Fruit fly (Drosophila melanogaster) whole organism, embryonic: ENCODE results near the gene Pits.

Experiments used
- Abd-B ChIP-seq: fragments of 200-800 bp; sonication (Bioruptor generic); optimal IDR thresholded peaks from 2 replicates; lab custom pipeline; 2018; ENCODE audit warnings: missing biosample characterization, mild to moderate bottlenecking, missing genetic modification characterization, moderate library complexity
- Antp ChIP-seq: fragments of 200-800 bp; sonication (Bioruptor generic); optimal IDR thresholded peaks from 3 replicates; lab custom pipeline; 2016; ENCODE audit warnings: missing biosample characterization, missing genetic modification characterization
- Atf-2 ChIP-seq: fragments of 200-800 bp; sonication (Bioruptor generic); optimal IDR thresholded peaks from 2 replicates; lab custom pipeline; 2016; ENCODE audit warnings: missing biosample characterization, missing genetic modification characterization
- CG12071 ChIP-seq: fragments of 200-800 bp; sonication (Bioruptor generic); optimal IDR thresholded peaks from 3 replicates; lab custom pipeline; 2018; ENCODE audit warnings: missing biosample characterization, mild to moderate bottlenecking, missing genetic modification characterization
- CG14441 ChIP-seq: fragments of 200-800 bp; sonication (Bioruptor generic); IDR thresholded peaks from 2 replicates; pipeline ENCODE4 v1.3.6; 2022; ENCODE audit warnings: missing biosample characterization, missing genetic modification characterization
- CG16813 ChIP-seq: fragments of 200-800 bp; sonication (Bioruptor generic); IDR thresholded peaks from 3 replicates; pipeline ENCODE4 v1.3.6; 2022; ENCODE audit warnings: missing biosample characterization, missing genetic modification characterization; ENCODE audit not compliant: partially characterized antibody
- CG17328 ChIP-seq: fragments of 200-800 bp; sonication (Bioruptor generic); IDR thresholded peaks from 2 replicates; pipeline ENCODE4 v1.3.6; 2022; ENCODE audit warnings: missing biosample characterization, missing genetic modification characterization
- CG18476 ChIP-seq: fragments of 200-800 bp; sonication (Bioruptor generic); optimal IDR thresholded peaks from 2 replicates; lab custom pipeline; 2016; ENCODE audit warnings: missing biosample characterization, mild to moderate bottlenecking, missing genetic modification characterization
- CG18619 ChIP-seq: fragments of 200-800 bp; sonication (Bioruptor generic); optimal IDR thresholded peaks from 3 replicates; lab custom pipeline; 2017; ENCODE audit warnings: missing biosample characterization, mild to moderate bottlenecking, missing genetic modification characterization
- CG2199 ChIP-seq: fragments of 200-800 bp; sonication (Bioruptor generic); IDR thresholded peaks from 3 replicates; pipeline ENCODE4 v1.3.6; 2022; ENCODE audit warnings: missing biosample characterization, missing genetic modification characterization
- CG32772 ChIP-seq: fragments of 200-800 bp; sonication (Bioruptor generic); IDR thresholded peaks from 2 replicates; pipeline ENCODE4 v1.3.6; 2022; ENCODE audit warnings: missing biosample characterization, missing genetic modification characterization
- CG33213 ChIP-seq: fragments of 200-800 bp; sonication (Bioruptor generic); optimal IDR thresholded peaks from 3 replicates; lab custom pipeline; 2016; ENCODE audit warnings: missing biosample characterization, missing genetic modification characterization
- CG43689 ChIP-seq: fragments of 200-800 bp; sonication (Bioruptor generic); IDR thresholded peaks from 2 replicates; pipeline ENCODE4 v1.3.6; 2022; ENCODE audit warnings: missing biosample characterization, missing genetic modification characterization
- CG4424 ChIP-seq: fragments of 200-800 bp; sonication (Bioruptor generic); optimal IDR thresholded peaks from 3 replicates; lab custom pipeline; 2016; ENCODE audit warnings: missing biosample characterization, missing genetic modification characterization
- CG8281 ChIP-seq: fragments of 200-800 bp; sonication (Bioruptor generic); optimal IDR thresholded peaks from 2 replicates; lab custom pipeline; 2018; ENCODE audit warnings: missing biosample characterization, mild to moderate bottlenecking, missing genetic modification characterization, moderate library complexity
- CG8765 ChIP-seq: fragments of 200-800 bp; sonication (Bioruptor generic); IDR thresholded peaks from 2 replicates; pipeline ENCODE4 v1.3.6; 2022; ENCODE audit warnings: missing biosample characterization, missing genetic modification characterization
- CG9797 ChIP-seq: fragments of 200-800 bp; sonication (Bioruptor generic); optimal IDR thresholded peaks from 3 replicates; lab custom pipeline; 2018; ENCODE audit warnings: missing biosample characterization, mild to moderate bottlenecking, missing genetic modification characterization
- Dek ChIP-seq: fragments of 200-800 bp; sonication (Bioruptor generic); optimal IDR thresholded peaks from 3 replicates; lab custom pipeline; 2019; ENCODE audit warnings: missing biosample characterization, mild to moderate bottlenecking, missing genetic modification characterization, moderate library complexity
- Dp ChIP-seq: fragments of 200-800 bp; sonication (Bioruptor generic); optimal IDR thresholded peaks from 2 replicates; lab custom pipeline; 2018; ENCODE audit warnings: missing biosample characterization, mild to moderate bottlenecking, missing genetic modification characterization, moderate library complexity
- Drgx ChIP-seq: fragments of 200-800 bp; sonication (Bioruptor generic); IDR thresholded peaks from 2 replicates; pipeline ENCODE4 v1.3.6; 2022; ENCODE audit warnings: missing biosample characterization, missing genetic modification characterization
- E2f1 ChIP-seq: fragments of 200-800 bp; sonication (Bioruptor generic); IDR thresholded peaks from 2 replicates; pipeline ENCODE4 v1.3.6; 2022; ENCODE audit warnings: missing biosample characterization, missing genetic modification characterization
- Eip74EF ChIP-seq, 2 experiments: fragments of 200-800 bp in 1 of 2; fragments of >200 bp in 1 of 2; sonication (Bioruptor generic) in 1 of 2; optimal IDR thresholded peaks; 2 replicates each; lab custom pipeline; 2017 to 2019; ENCODE audit warnings: missing biosample characterization in 2 of 2, missing genetic modification characterization in 2 of 2, mild to moderate bottlenecking in 1 of 2, moderate library complexity in 1 of 2
- Hr39 ChIP-seq: fragments of >200 bp; optimal IDR thresholded peaks from 2 replicates; lab custom pipeline; 2017
- Hsf ChIP-seq: fragments of 200-800 bp; sonication (Bioruptor generic); optimal IDR thresholded peaks from 3 replicates; lab custom pipeline; 2016; ENCODE audit warnings: missing biosample characterization, missing genetic modification characterization
- Kr ChIP-seq: fragments of 200-800 bp; sonication (Bioruptor generic); optimal IDR thresholded peaks from 2 replicates; lab custom pipeline; 2017; ENCODE audit warnings: missing biosample characterization, mild to moderate bottlenecking, missing genetic modification characterization
- Spps ChIP-seq: fragments of 200-800 bp; sonication (Bioruptor generic); optimal IDR thresholded peaks from 2 replicates; lab custom pipeline; 2018; ENCODE audit warnings: missing biosample characterization, mild to moderate bottlenecking, missing genetic modification characterization
- amos ChIP-seq: fragments of 200-800 bp; sonication (Bioruptor generic); IDR thresholded peaks from 2 replicates; pipeline ENCODE4 v1.3.6; 2022; ENCODE audit warnings: missing biosample characterization, missing genetic modification characterization; ENCODE audit not compliant: partially characterized antibody
- aop ChIP-seq: fragments of 200-800 bp; sonication (Bioruptor generic); IDR thresholded peaks from 2 replicates; pipeline ENCODE4 v1.3.6; 2022; ENCODE audit warnings: missing biosample characterization, missing genetic modification characterization
- ara ChIP-seq: fragments of 200-800 bp; sonication (Bioruptor generic); IDR thresholded peaks from 2 replicates; pipeline ENCODE4 v1.3.6; 2022; ENCODE audit warnings: missing biosample characterization, missing genetic modification characterization
- ato ChIP-seq: fragments of 200-800 bp; sonication (Bioruptor generic); IDR thresholded peaks from 2 replicates; pipeline ENCODE4 v1.3.6; 2022; ENCODE audit warnings: missing biosample characterization, missing genetic modification characterization; ENCODE audit not compliant: partially characterized antibody
- bcd ChIP-seq: fragments of 200-800 bp; sonication (Bioruptor generic); optimal IDR thresholded peaks from 2 replicates; lab custom pipeline; 2017; ENCODE audit warnings: missing biosample characterization, mild to moderate bottlenecking, missing genetic modification characterization
- cg ChIP-seq: fragments of 200-800 bp; sonication (Bioruptor generic); optimal IDR thresholded peaks from 3 replicates; lab custom pipeline; 2019; ENCODE audit warnings: missing biosample characterization, mild to moderate bottlenecking, missing genetic modification characterization, moderate library complexity
- cwo ChIP-seq: fragments of 200-800 bp; sonication (Bioruptor generic); optimal IDR thresholded peaks from 3 replicates; lab custom pipeline; 2017; ENCODE audit warnings: missing biosample characterization, missing genetic modification characterization, mild to moderate bottlenecking, moderate library complexity, missing genetic modification reagents
- fd96Cb ChIP-seq: fragments of 200-800 bp; sonication (Bioruptor generic); optimal IDR thresholded peaks from 2 replicates; lab custom pipeline; 2018; ENCODE audit warnings: missing biosample characterization, mild to moderate bottlenecking, missing genetic modification characterization, moderate library complexity
- gsb-n ChIP-seq: fragments of 200-800 bp; sonication (Bioruptor generic); optimal IDR thresholded peaks from 3 replicates; lab custom pipeline; 2018; ENCODE audit warnings: missing biosample characterization, mild to moderate bottlenecking, missing genetic modification characterization
- h ChIP-seq: fragments of >200 bp; optimal IDR thresholded peaks from 2 replicates; lab custom pipeline; 2017
- ind ChIP-seq: fragments of 200-800 bp; sonication (Bioruptor generic); optimal IDR thresholded peaks from 3 replicates; lab custom pipeline; 2016; ENCODE audit warnings: missing biosample characterization, missing genetic modification characterization
- kay ChIP-seq: fragments of 200-800 bp; sonication (Bioruptor generic); optimal IDR thresholded peaks from 2 replicates; lab custom pipeline; 2016; ENCODE audit warnings: missing biosample characterization, missing genetic modification characterization
- lbe ChIP-seq: fragments of 200-800 bp; sonication (Bioruptor generic); optimal IDR thresholded peaks from 2 replicates; lab custom pipeline; 2016; ENCODE audit warnings: missing biosample characterization, mild to moderate bottlenecking, missing genetic modification characterization
- nmo ChIP-seq: fragments of 200-800 bp; sonication (Bioruptor generic); optimal IDR thresholded peaks from 2 replicates; lab custom pipeline; 2018; ENCODE audit warnings: missing biosample characterization, mild to moderate bottlenecking, missing genetic modification characterization, moderate library complexity
- p53 ChIP-seq: fragments of 200-800 bp; sonication (Bioruptor generic); optimal IDR thresholded peaks from 2 replicates; lab custom pipeline; 2016; ENCODE audit warnings: missing biosample characterization, missing genetic modification characterization
- pb ChIP-seq: fragments of 200-800 bp; sonication (Bioruptor generic); optimal IDR thresholded peaks from 3 replicates; lab custom pipeline; 2016; ENCODE audit warnings: missing biosample characterization, missing genetic modification characterization
- pita ChIP-seq: fragments of 200-800 bp; sonication (Bioruptor generic); optimal IDR thresholded peaks from 2 replicates; lab custom pipeline; 2017; ENCODE audit warnings: missing biosample characterization, mild to moderate bottlenecking, missing genetic modification characterization
- rib ChIP-seq: fragments of 200-800 bp; sonication (Bioruptor generic); IDR thresholded peaks from 2 replicates; pipeline ENCODE4 v1.3.6; 2022; ENCODE audit warnings: missing biosample characterization, missing genetic modification characterization
- ro ChIP-seq: fragments of 200-800 bp; sonication (Bioruptor generic); IDR thresholded peaks from 2 replicates; pipeline ENCODE4 v1.3.6; 2022; ENCODE audit warnings: missing biosample characterization, missing genetic modification characterization
- salm ChIP-seq: fragments of 200-800 bp; sonication (Bioruptor generic); optimal IDR thresholded peaks from 2 replicates; lab custom pipeline; 2018; ENCODE audit warnings: missing biosample characterization, mild to moderate bottlenecking, missing genetic modification characterization
- sima ChIP-seq: fragments of 200-800 bp; sonication (Bioruptor generic); optimal IDR thresholded peaks from 2 replicates; lab custom pipeline; 2016; ENCODE audit warnings: missing biosample characterization, missing genetic modification characterization
- slp2 ChIP-seq: fragments of 200-800 bp; sonication (Bioruptor generic); optimal IDR thresholded peaks from 2 replicates; lab custom pipeline; 2016; ENCODE audit warnings: missing biosample characterization, missing genetic modification characterization
- tup ChIP-seq: fragments of 200-800 bp; sonication (Bioruptor generic); optimal IDR thresholded peaks from 2 replicates; lab custom pipeline; 2016; ENCODE audit warnings: missing biosample characterization, mild to moderate bottlenecking, missing genetic modification characterization, moderate library complexity
- twi ChIP-seq: fragments of 200-800 bp; optimal IDR thresholded peaks from 2 replicates; lab custom pipeline; 2019; ENCODE audit warnings: missing biosample characterization, mild to moderate bottlenecking, missing genetic modification characterization, moderate library complexity

Pits gene

dm6 chrX:12631317-12632156, 48.5 kb upstream of the Pits start, which contains the start of gene Tomosyn (continued):
- no peak for TF ChIP-seq salm (tag; lab: Kevin White, UChicago)
- no peak for TF ChIP-seq CG18476 (GFP tag; lab: Kevin White, UChicago)
- TF ChIP-seq CG8765 = no peak
- TF ChIP-seq cwo = no peak
- no peak for TF ChIP-seq aop
- TF ChIP-seq h (lab: Kevin White, UChicago) = no peak
- TF ChIP-seq CG32772 (GFP tag; lab: Robert Waterston, UW) = no peak
- peak; percentile 82 for TF ChIP-seq amos
- TF ChIP-seq Hr39 = no peak
- TF ChIP-seq pb (GFP tag; lab: Kevin White, UChicago) = no peak
- TF ChIP-seq ato (GFP tag; lab: Robert Waterston, UW) = peak; percentile 67
- no peak for TF ChIP-seq Atf-2 (GFP tag; lab: Kevin White, UChicago)
- peak; percentile 22 for TF ChIP-seq CG4424 (GFP tag; lab: Kevin White, UChicago)
- peak; percentile 43 for TF ChIP-seq Dp
- TF ChIP-seq CG12071 (GFP tag; lab: Kevin White, UChicago) = no peak
- TF ChIP-seq cg = peak; percentile 28
- no peak for TF ChIP-seq Spps (tag; lab: Kevin White, UChicago)
- TF ChIP-seq Eip74EF (GFP tag; optimal IDR thresholded peaks at IDR 0.05; lab: Kevin White, UChicago) = no peak
- peak; percentile 7 for TF ChIP-seq Antp (GFP tag; lab: Kevin White, UChicago)
- no peak for TF ChIP-seq pita (GFP tag; lab: Kevin White, UChicago)
- TF ChIP-seq CG16813 (GFP tag; lab: Robert Waterston, UW) = peak; percentile 80
- no peak for TF ChIP-seq kay (GFP tag; lab: Kevin White, UChicago)
- peak; percentile 14 for TF ChIP-seq fd96Cb (tag; lab: Kevin White, UChicago)
- TF ChIP-seq E2f1 (GFP tag; lab: Robert Waterston, UW) = no peak
- 0 out of 2 replicates have a peak, but pooled peaks have one; percentile 11 for TF ChIP-seq ara (GFP tag; lab: Robert Waterston, UW)
- no peak for TF ChIP-seq Kr
- no peak for TF ChIP-seq CG8281
- TF ChIP-seq CG18619 (GFP tag; lab: Kevin White, UChicago) = peak; percentile 37
- no peak for TF ChIP-seq Drgx (GFP tag; lab: Robert Waterston, UW)
- TF ChIP-seq rib = no peak
- TF ChIP-seq p53 (GFP tag; lab: Kevin White, UChicago) = no peak
- TF ChIP-seq CG2199 (GFP tag; lab: Robert Waterston, UW) = no peak
- peak; percentile 44 for TF ChIP-seq bcd
- TF ChIP-seq tup = no peak
- no peak for TF ChIP-seq CG43689 (GFP tag; lab: Robert Waterston, UW)
- no peak for TF ChIP-seq ro
- TF ChIP-seq Abd-B (GFP tag; lab: Kevin White, UChicago) = peak; percentile 52
- no peak for TF ChIP-seq slp2
- no peak for TF ChIP-seq CG14441 (GFP tag; lab: Robert Waterston, UW)
- TF ChIP-seq twi (tag; lab: Kevin White, UChicago) = no peak
- no peak for TF ChIP-seq sima (GFP tag; lab: Kevin White, UChicago)
- 0 out of 2 replicates have a peak, but pooled peaks have one; percentile 40 for TF ChIP-seq CG17328 (GFP tag; lab: Robert Waterston, UW)
- peak; percentile 59 for TF ChIP-seq CG9797 (GFP tag; lab: Kevin White, UChicago)
- no peak for TF ChIP-seq gsb-n (tag; lab: Kevin White, UChicago)
- no peak for TF ChIP-seq Dek (tag; lab: Kevin White, UChicago)
- TF ChIP-seq Hsf = peak; percentile 28
- TF ChIP-seq lbe (GFP tag; lab: Kevin White, UChicago) = no peak
- no peak for TF ChIP-seq ind
- TF ChIP-seq CG33213 (GFP tag; lab: Kevin White, UChicago) = no peak
- TF ChIP-seq nmo = peak; percentile 49
